Fruit fly (Drosophila melanogaster) whole organism, pupa: ENCODE data around the gene CG8607.

Experiments
- CG12605 ChIP-seq: fragments of 200-800 bp; sonication (Bioruptor generic); IDR thresholded peaks from 2 replicates; pipeline ENCODE4 v1.3.6; 2022; ENCODE audit warnings: missing biosample characterization, missing genetic modification characterization
- CG15710 ChIP-seq: fragments of 200-800 bp; sonication (Bioruptor generic); optimal IDR thresholded peaks from 2 replicates; lab custom pipeline; 2018; ENCODE audit warnings: missing biosample characterization, mild to moderate bottlenecking, missing genetic modification characterization, moderate library complexity
- CG4496 ChIP-seq: fragments of 200-800 bp; sonication (Bioruptor generic); IDR thresholded peaks from 3 replicates; pipeline ENCODE4 v1.3.6; 2022; ENCODE audit warnings: missing biosample characterization, missing genetic modification characterization
- CG8159 ChIP-seq: fragments of 200-800 bp; sonication (Bioruptor generic); optimal IDR thresholded peaks from 3 replicates; lab custom pipeline; 2018; ENCODE audit warnings: missing biosample characterization, mild to moderate bottlenecking, missing genetic modification characterization, moderate library complexity
- CG8301 ChIP-seq: fragments of 200-800 bp; sonication (Bioruptor generic); optimal IDR thresholded peaks from 2 replicates; lab custom pipeline; 2018; ENCODE audit warnings: missing biosample characterization, mild to moderate bottlenecking, missing genetic modification characterization
- CG9948 ChIP-seq: fragments of 200-800 bp; sonication (Bioruptor generic); optimal IDR thresholded peaks from 2 replicates; lab custom pipeline; 2018; ENCODE audit warnings: missing biosample characterization, mild to moderate bottlenecking, missing genetic modification characterization, moderate library complexity
- D1 ChIP-seq: fragments of 200-800 bp; sonication (Bioruptor generic); optimal IDR thresholded peaks from 2 replicates; lab custom pipeline; 2018; ENCODE audit warnings: missing biosample characterization, mild to moderate bottlenecking, missing genetic modification characterization, moderate library complexity
- EcR ChIP-seq: fragments of 200-800 bp; sonication (Bioruptor generic); optimal IDR thresholded peaks from 3 replicates; lab custom pipeline; 2019; ENCODE audit warnings: missing biosample characterization, missing genetic modification characterization, mild to moderate bottlenecking, moderate library complexity, missing genetic modification reagents
- Pif1B ChIP-seq: fragments of 200-800 bp; sonication (Bioruptor generic); optimal IDR thresholded peaks from 3 replicates; lab custom pipeline; 2016; ENCODE audit warnings: missing biosample characterization, missing genetic modification characterization
- gl ChIP-seq: fragments of 200-800 bp; sonication (Bioruptor generic); optimal IDR thresholded peaks from 2 replicates; lab custom pipeline; 2018; ENCODE audit warnings: missing biosample characterization, mild to moderate bottlenecking, missing genetic modification characterization

DNA sequence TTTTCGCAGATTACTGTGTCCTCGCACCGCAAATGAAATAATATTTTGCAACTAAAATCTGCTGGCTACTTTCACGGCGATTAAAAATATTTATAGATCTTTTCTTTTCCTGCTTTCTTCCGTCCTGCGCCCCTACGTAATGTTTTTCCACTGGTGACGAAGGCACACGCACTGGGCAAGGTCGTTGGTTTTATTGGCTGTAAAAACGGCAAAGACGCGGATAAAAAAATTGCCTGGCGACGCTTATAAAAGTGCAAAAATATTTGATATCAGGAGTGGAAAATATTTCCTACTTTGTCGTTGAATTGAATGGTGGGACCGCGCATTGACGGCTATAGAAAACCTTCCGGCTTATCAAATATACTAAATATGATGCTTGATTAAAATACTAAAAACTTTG is 49.1 kb downstream of the CG8607 start, which contains the start of gene Sh3beta:
- no peak for TF ChIP-seq CG4496 (GFP tag; lab: Robert Waterston, UW)
- TF ChIP-seq CG15710 = no peak
- TF ChIP-seq EcR (GFP tag; lab: Kevin White, UChicago) = no peak
- no peak for TF ChIP-seq CG8159 (tag; lab: Kevin White, UChicago)
- TF ChIP-seq D1 (tag; lab: Kevin White, UChicago) = no peak
- no peak for TF ChIP-seq CG12605 (GFP tag; lab: Robert Waterston, UW)
- TF ChIP-seq CG9948 (tag; lab: Kevin White, UChicago) = no peak
- no peak for TF ChIP-seq gl (tag; lab: Kevin White, UChicago)
- TF ChIP-seq CG8301 (tag; lab: Kevin White, UChicago) = no peak
- no peak for TF ChIP-seq Pif1B (GFP tag; lab: Kevin White, UChicago)
